In genomic region chrX:8612278-8612677, ce11 we compare ENCODE assay signal across 3 worm cellular contexts.
A peak's percentile ranks its signal among the peaks of the same experiment; 100 is the strongest.
TF ChIP-seq lines count a peak whose summit lies in the region.

No protein-coding gene starts in this region.

TF ChIP-seq in whole organism, L1 larva, 84 proteins besides CTCF, POLR2A, EP300 and RAD21:
- TF ChIP-seq sup-37 (GFP tag; optimal IDR thresholded peaks at IDR 0.05; lab: Kevin White, UChicago) (no peak), dsc-1 (tag; optimal IDR thresholded peaks at IDR 0.05; lab: Kevin White, UChicago) (peak; percentile 30), fkh-8 (tag; optimal IDR thresholded peaks at IDR 0.05; lab: Kevin White, UChicago) (peak; percentile 55)

TF ChIP-seq in whole organism, L3 larva, 47 proteins besides CTCF, POLR2A, EP300 and RAD21:
- no peak for TF ChIP-seq unc-62 (GFP tag; optimal IDR thresholded peaks at IDR 0.05; lab: Kevin White, UChicago)
- TF ChIP-seq nhr-11 (tag; optimal IDR thresholded peaks at IDR 0.05; lab: Kevin White, UChicago) = peak; percentile 63
- TF ChIP-seq eor-1 (tag; optimal IDR thresholded peaks at IDR 0.05; lab: Kevin White, UChicago) = no peak
- no peak for TF ChIP-seq nhr-28 (tag; optimal IDR thresholded peaks at IDR 0.05; lab: Kevin White, UChicago)
- TF ChIP-seq daf-12 (tag; optimal IDR thresholded peaks at IDR 0.05; lab: Kevin White, UChicago) = no peak

TF ChIP-seq in whole organism, L4 larva, 104 proteins besides CTCF, POLR2A, EP300 and RAD21:
- no peak for TF ChIP-seq zip-11 (GFP tag; IDR thresholded peaks at IDR 0.05; lab: Robert Waterston, UW)
- no peak for TF ChIP-seq ztf-11 (tag; optimal IDR thresholded peaks at IDR 0.05; lab: Kevin White, UChicago)
- TF ChIP-seq cey-2 (tag; optimal IDR thresholded peaks at IDR 0.05; lab: Kevin White, UChicago; ENCODE audit: borderline replicate concordance, insufficient read depth) = no peak
- peak in 1 of 2 experiments; percentile 58 for TF ChIP-seq unc-62 (GFP tag; optimal IDR thresholded peaks at IDR 0.05 in 1 of 2; lab: Kevin White, UChicago)
- no peak for TF ChIP-seq unc-62 (tag; optimal IDR thresholded peaks at IDR 0.05; lab: Kevin White, UChicago)
- peak; percentile 26 for TF ChIP-seq nhr-11 (tag; optimal IDR thresholded peaks at IDR 0.05; lab: Kevin White, UChicago)
- no peak for TF ChIP-seq ztf-7 (tag; optimal IDR thresholded peaks at IDR 0.05; lab: Kevin White, UChicago)
- TF ChIP-seq aha-1 (tag; lab: Kevin White, UChicago) = peak; percentile 12

Comparison
In these comparisons a context has a peak if more than half of its experiments do, and no peak if none do; other contexts are left out.
1. Of the 29 proteins assayed by ChIP-seq in both whole organism, L4 larva and whole organism, L1 larva: peak only in whole organism, L4 larva: aha-1 and nhr-11; only in whole organism, L1 larva: none; in both: none; in neither: 26; mixed calls (peak in some experiments, not most) for 1.